Worm (Caenorhabditis elegans): ENCODE results near the gene C17F4.7.

DNA sequence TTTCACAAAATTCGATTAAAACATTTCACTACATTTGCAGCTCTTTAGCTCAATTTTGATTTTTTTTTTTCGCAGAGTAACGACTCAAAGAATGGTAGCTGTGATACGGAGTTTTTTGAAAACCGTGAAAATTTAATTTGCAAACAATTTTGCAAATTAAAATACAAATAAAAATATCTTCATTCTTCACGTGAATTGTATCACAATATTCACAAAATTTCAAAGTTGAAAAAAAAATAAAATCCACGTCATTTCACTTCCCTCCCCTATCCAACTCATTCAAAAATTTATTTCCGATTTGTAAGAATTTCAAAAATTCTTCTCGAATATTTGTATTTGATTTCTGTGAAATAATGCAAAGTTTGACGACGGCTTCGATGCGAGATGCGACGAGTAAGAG lies 32.8 kb upstream of the C17F4.7 start, which contains the start of gene wht-4:
- no peak for TF ChIP-seq ama-1 (optimal IDR thresholded peaks at IDR 0.05)
- no peak for TF ChIP-seq mec-3 (tag; optimal IDR thresholded peaks at IDR 0.05; ENCODE audit: borderline replicate concordance)
- TF ChIP-seq hlh-30 (tag; optimal IDR thresholded peaks at IDR 0.05; ENCODE audit: insufficient read depth) = no peak
